Fruit fly (Drosophila melanogaster): ENCODE data around the gene Sec8.

DNA sequence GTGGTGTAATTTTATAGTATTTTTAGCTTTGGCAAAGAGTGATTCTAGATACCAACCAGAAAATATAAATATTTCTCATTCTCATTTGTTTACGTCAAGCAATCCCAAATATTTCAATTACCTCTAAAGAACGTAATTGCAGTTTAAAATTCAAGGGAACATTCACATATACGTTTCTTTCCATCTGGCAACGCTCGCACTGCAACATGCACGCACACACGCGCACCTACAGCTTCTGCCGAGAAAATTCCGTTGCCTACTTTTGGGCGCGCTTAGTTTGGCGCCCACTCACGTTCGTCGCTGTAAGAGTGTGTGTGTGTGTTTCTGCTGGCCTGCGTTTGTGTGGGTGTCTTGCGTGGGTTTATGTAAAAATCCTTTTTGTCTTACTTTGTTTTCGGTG, 13.6 kb upstream of the Sec8 start:
- TF ChIP-seq usp (GFP tag; optimal IDR thresholded peaks at IDR 0.05): no peak
- TF ChIP-seq EcR (GFP tag; optimal IDR thresholded peaks at IDR 0.05): no peak
- no peak for TF ChIP-seq Dll (optimal IDR thresholded peaks at IDR 0.05)
